Worm (Caenorhabditis elegans): ENCODE results near the gene irld-3.
"Not testable (repeated sequence)": the region's sequence is repeated elsewhere in the genome, so short reads cannot be mapped to it uniquely, and the experiment has no call there.

irld-3 gene

DNA sequence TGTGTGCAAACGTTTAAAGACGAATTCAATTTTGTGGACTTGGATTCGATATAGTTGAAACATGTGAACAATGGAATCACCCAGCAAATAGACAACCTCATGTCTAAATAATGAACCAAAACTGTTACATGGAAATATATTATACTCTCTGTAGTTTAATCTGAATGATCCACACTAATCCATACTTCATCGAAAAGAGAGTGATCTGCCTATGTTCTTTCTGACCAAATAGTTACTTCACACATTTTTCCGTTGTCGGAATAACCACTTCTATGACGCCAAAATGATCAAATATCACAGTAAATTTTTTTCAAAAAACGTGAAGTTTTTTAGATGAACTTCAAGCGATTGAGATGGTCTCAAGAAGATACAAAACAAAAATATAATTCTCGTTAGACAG, 36.3 kb downstream of the irld-3 start, which contains the start of gene Y73C8C.4:
Y73C8C.4 (minus strand) TSS at position 101 of the 400 bp plus-strand sequence.
- TF ChIP-seq flh-1 (GFP tag; optimal IDR thresholded peaks at IDR 0.05); blmp-1 (tag; optimal IDR thresholded peaks at IDR 0.05); drap-1 (GFP tag; optimal IDR thresholded peaks at IDR 0.05): not testable (repeated sequence)

- TF ChIP-seq mab-5 (tag; optimal IDR thresholded peaks at IDR 0.05), result no peak
- no peak for TF ChIP-seq lin-13 (tag; optimal IDR thresholded peaks at IDR 0.05)
- TF ChIP-seq cnd-1 (tag; optimal IDR thresholded peaks at IDR 0.05), result no peak
- TF ChIP-seq pha-4 (tag; optimal IDR thresholded peaks at IDR 0.05), result no peak
- no peak for TF ChIP-seq unc-39 (tag; optimal IDR thresholded peaks at IDR 0.05)
- no peak for TF ChIP-seq nhr-28 (tag; optimal IDR thresholded peaks at IDR 0.05)
- TF ChIP-seq mls-2 (tag; optimal IDR thresholded peaks at IDR 0.05), result no peak
- TF ChIP-seq unc-62 (GFP tag; optimal IDR thresholded peaks at IDR 0.05), result no peak
- no peak for TF ChIP-seq nhr-237 (tag; optimal IDR thresholded peaks at IDR 0.05)
- TF ChIP-seq snpc-4 (tag; optimal IDR thresholded peaks at IDR 0.05), result no peak
- TF ChIP-seq bed-3 (GFP tag; optimal IDR thresholded peaks at IDR 0.05), result no peak
- TF ChIP-seq zip-8 (tag; optimal IDR thresholded peaks at IDR 0.05), result no peak
- TF ChIP-seq nhr-76 (tag; optimal IDR thresholded peaks at IDR 0.05), result no peak
- no peak for TF ChIP-seq elt-1 (tag; optimal IDR thresholded peaks at IDR 0.05; ENCODE audit: borderline replicate concordance, insufficient read depth)
Observed at ce11 chrV:3100527-3100926, 37.9 kb downstream of the irld-3 start.

ce11 chrV:3094351-3094750, 44.0 kb downstream of the irld-3 start, which contains the start of gene cyp-33C9:
TSS of gene cyp-33C9 (minus strand) at chrV:3094561.
- TF ChIP-seq ztf-11 (tag; optimal IDR thresholded peaks at IDR 0.05), result no peak
- TF ChIP-seq bed-3 (GFP tag; optimal IDR thresholded peaks at IDR 0.05), result no peak
- TF ChIP-seq elt-3 (tag; optimal IDR thresholded peaks at IDR 0.05), result no peak
- TF ChIP-seq cnd-1 (tag; optimal IDR thresholded peaks at IDR 0.05), result no peak
- TF ChIP-seq nhr-12 (tag; optimal IDR thresholded peaks at IDR 0.05), result no peak
- TF ChIP-seq sem-2 (GFP tag; optimal IDR thresholded peaks at IDR 0.05), result no peak
- TF ChIP-seq mls-2 (tag; optimal IDR thresholded peaks at IDR 0.05), result no peak
- TF ChIP-seq unc-120 (tag; optimal IDR thresholded peaks at IDR 0.05; ENCODE audit: poor library complexity, severe bottlenecking), result no peak
- no peak for TF ChIP-seq sptf-1 (tag; optimal IDR thresholded peaks at IDR 0.05)
- TF ChIP-seq zip-8 (tag; optimal IDR thresholded peaks at IDR 0.05), result no peak

- TF ChIP-seq nhr-2 (tag; optimal IDR thresholded peaks at IDR 0.05), result no peak
- TF ChIP-seq ceh-39 (tag; optimal IDR thresholded peaks at IDR 0.05), result no peak
- TF ChIP-seq unc-62 (GFP tag; optimal IDR thresholded peaks at IDR 0.05), result no peak
- TF ChIP-seq mab-5 (tag; optimal IDR thresholded peaks at IDR 0.05), result no peak
- TF ChIP-seq mep-1 (tag; optimal IDR thresholded peaks at IDR 0.05), result no peak
- no peak for TF ChIP-seq unc-39 (tag; optimal IDR thresholded peaks at IDR 0.05)
- no peak for TF ChIP-seq sptf-1 (tag; optimal IDR thresholded peaks at IDR 0.05)
Observed at ce11 chrV:3088768-3089167, 49.6 kb downstream of the irld-3 start, which contains the start of gene acs-21. TSS of gene acs-21 (plus strand) at chrV:3089068.
